Worm (Caenorhabditis elegans) whole organism, L2 larva: ENCODE data around the gene T11F9.7.

Experiments used
- C34F6.9 ChIP-seq: fragments of 150-350 bp; optimal IDR thresholded peaks from 2 replicates; lab custom pipeline; 2014; ENCODE audit warnings: missing biosample characterization, missing genetic modification characterization
- F13H6.1 ChIP-seq: sonication (generic microtip); optimal IDR thresholded peaks from 2 replicates; lab custom pipeline; 2016; ENCODE audit warnings: missing genetic modification characterization, missing compliant biosample characterization
- R02D3.7 ChIP-seq: fragments of 150-350 bp; optimal IDR thresholded peaks from 2 replicates; lab custom pipeline; 2014; ENCODE audit warnings: missing biosample characterization, missing genetic modification characterization
- ZK546.5 ChIP-seq: sonication (generic microtip); optimal IDR thresholded peaks from 2 replicates; lab custom pipeline; 2017; ENCODE audit warnings: missing biosample characterization, missing genetic modification characterization
- aly-2 ChIP-seq: fragments of 150-350 bp; optimal IDR thresholded peaks from 2 replicates; lab custom pipeline; 2014; ENCODE audit warnings: missing biosample characterization, missing genetic modification characterization
- ama-1 ChIP-seq: fragments of 150-350 bp; optimal IDR thresholded peaks from 2 replicates; lab custom pipeline; 2018; ENCODE audit warnings: inconsistent platforms
- blmp-1 ChIP-seq: sonication (generic microtip); optimal IDR thresholded peaks from 2 replicates; lab custom pipeline; 2017; ENCODE audit warnings: missing genetic modification characterization, mild to moderate bottlenecking, missing compliant biosample characterization, antibody characterized with exemption, moderate library complexity; ENCODE audit not compliant: insufficient read depth
- ceh-82 ChIP-seq: fragments of 150-350 bp; optimal IDR thresholded peaks from 2 replicates; lab custom pipeline; 2014; ENCODE audit warnings: missing biosample characterization, missing genetic modification characterization
- dmd-4 ChIP-seq: sonication (generic microtip); optimal IDR thresholded peaks from 2 replicates; lab custom pipeline; 2017; ENCODE audit warnings: missing biosample characterization, missing genetic modification characterization
- egl-27 ChIP-seq: sonication (generic microtip); optimal IDR thresholded peaks from 3 replicates; lab custom pipeline; 2017; ENCODE audit warnings: missing biosample characterization, missing genetic modification reagents, missing genetic modification characterization
- elt-1 ChIP-seq: fragments of 150-350 bp; optimal IDR thresholded peaks from 2 replicates; lab custom pipeline; 2014; ENCODE audit warnings: missing biosample characterization, missing genetic modification characterization
- elt-3 ChIP-seq: sonication (generic microtip); optimal IDR thresholded peaks from 2 replicates; lab custom pipeline; 2017; ENCODE audit warnings: missing biosample characterization, missing genetic modification characterization
- fos-1 ChIP-seq: fragments of 150-350 bp; optimal IDR thresholded peaks from 2 replicates; lab custom pipeline; 2014; ENCODE audit warnings: missing biosample characterization, missing genetic modification characterization
- gmeb-1 ChIP-seq: fragments of 150-350 bp; optimal IDR thresholded peaks from 2 replicates; lab custom pipeline; 2014; ENCODE audit warnings: missing biosample characterization, missing genetic modification characterization
- lin-11 ChIP-seq: fragments of 150-350 bp; sonication (generic microtip); optimal IDR thresholded peaks from 2 replicates; lab custom pipeline; 2014; ENCODE audit warnings: missing biosample characterization, missing genetic modification characterization, inconsistent platforms, mixed read lengths
- lin-13 ChIP-seq: fragments of 150-350 bp; optimal IDR thresholded peaks from 2 replicates; lab custom pipeline; 2014; ENCODE audit warnings: missing biosample characterization, missing genetic modification reagents, missing genetic modification characterization
- lin-39 ChIP-seq: fragments of 150-350 bp; optimal IDR thresholded peaks from 2 replicates; lab custom pipeline; 2014; ENCODE audit warnings: missing biosample characterization, missing genetic modification reagents, missing genetic modification characterization
- lsy-2 ChIP-seq, 2 experiments: fragments of 150-350 bp in 1 of 2; sonication (generic microtip) in 1 of 2; optimal IDR thresholded peaks; 2 replicates each; lab custom pipeline; 2014 to 2017; ENCODE audit warnings: missing biosample characterization in 2 of 2, missing genetic modification characterization in 2 of 2
- mab-5 ChIP-seq: fragments of 150-350 bp; optimal IDR thresholded peaks from 2 replicates; lab custom pipeline; 2014; ENCODE audit warnings: missing biosample characterization, missing genetic modification characterization
- mdl-1 ChIP-seq, 2 experiments: fragments of 150-350 bp in 1 of 2; sonication (generic microtip) in 1 of 2; optimal IDR thresholded peaks; 2 replicates each; lab custom pipeline; 2017; ENCODE audit warnings: missing biosample characterization in 2 of 2, missing genetic modification characterization in 2 of 2
- nhr-11 ChIP-seq: fragments of 150-350 bp; optimal IDR thresholded peaks from 2 replicates; lab custom pipeline; 2014; ENCODE audit warnings: missing biosample characterization, missing genetic modification characterization
- nhr-129 ChIP-seq: fragments of 150-350 bp; optimal IDR thresholded peaks from 2 replicates; lab custom pipeline; 2014; ENCODE audit warnings: missing biosample characterization, missing genetic modification characterization
- nhr-21 ChIP-seq: fragments of 150-350 bp; optimal IDR thresholded peaks from 2 replicates; lab custom pipeline; 2014; ENCODE audit warnings: missing biosample characterization, missing genetic modification characterization
- nhr-23 ChIP-seq: fragments of 150-350 bp; optimal IDR thresholded peaks from 2 replicates; lab custom pipeline; 2014; ENCODE audit warnings: missing biosample characterization, missing genetic modification reagents, missing genetic modification characterization
- nhr-237 ChIP-seq: fragments of 150-350 bp; optimal IDR thresholded peaks from 2 replicates; lab custom pipeline; 2014; ENCODE audit warnings: missing biosample characterization, missing genetic modification characterization
- nhr-25 ChIP-seq: fragments of 150-350 bp; sonication (generic microtip); optimal IDR thresholded peaks from 3 replicates; lab custom pipeline; 2014; ENCODE audit warnings: missing biosample characterization, missing genetic modification characterization
- nhr-6 ChIP-seq: fragments of 150-350 bp; optimal IDR thresholded peaks from 2 replicates; lab custom pipeline; 2014; ENCODE audit warnings: missing biosample characterization, missing genetic modification characterization
- nhr-77 ChIP-seq: fragments of 150-350 bp; optimal IDR thresholded peaks from 2 replicates; lab custom pipeline; 2014; ENCODE audit warnings: missing biosample characterization, missing genetic modification characterization
- skn-1 ChIP-seq: sonication (generic microtip); optimal IDR thresholded peaks from 2 replicates; lab custom pipeline; 2017; ENCODE audit warnings: missing biosample characterization, missing genetic modification characterization
- sma-3 ChIP-seq: sonication (generic microtip); optimal IDR thresholded peaks from 2 replicates; lab custom pipeline; 2016; ENCODE audit warnings: missing genetic modification reagents, missing genetic modification characterization, missing compliant biosample characterization
- snpc-4 ChIP-seq: fragments of 150-350 bp; optimal IDR thresholded peaks from 2 replicates; lab custom pipeline; 2014; ENCODE audit warnings: missing biosample characterization, missing genetic modification characterization
- unc-39 ChIP-seq: fragments of 150-350 bp; optimal IDR thresholded peaks from 2 replicates; lab custom pipeline; 2014; ENCODE audit warnings: missing biosample characterization, missing genetic modification characterization
- zag-1 ChIP-seq: fragments of 150-350 bp; optimal IDR thresholded peaks from 2 replicates; lab custom pipeline; 2014; ENCODE audit warnings: missing biosample characterization, missing genetic modification characterization
- ztf-1 ChIP-seq: fragments of 200-800 bp; sonication (Bioruptor generic); conservative IDR thresholded peaks from 2 replicates; pipeline ENCODE4 v1.3.6; 2022; ENCODE audit warnings: missing genetic modification characterization, missing compliant biosample characterization
- ztf-11 ChIP-seq: sonication (generic microtip); optimal IDR thresholded peaks from 2 replicates; lab custom pipeline; 2017; ENCODE audit warnings: missing biosample characterization, missing genetic modification characterization
- ztf-4 ChIP-seq: fragments of 150-350 bp; optimal IDR thresholded peaks from 2 replicates; lab custom pipeline; 2014; ENCODE audit warnings: missing biosample characterization, missing genetic modification characterization

The T11F9.7 gene

ce11 chrV:11513432-11513831 is 37.7 kb downstream of the T11F9.7 start, which contains the start of gene C55A6.3:
Gene C55A6.3 (minus strand): TSS chrV:11513532.
- TF ChIP-seq unc-39 (tag; lab: Kevin White, UChicago) (no peak), ceh-82 (no peak), nhr-237 (tag; lab: Kevin White, UChicago) (no peak), ztf-4 (tag; lab: Kevin White, UChicago) (no peak), ama-1 (no peak), elt-3 (tag; lab: Kevin White, UChicago) (no peak), ztf-11 (tag; lab: Kevin White, UChicago) (no peak), mdl-1 (tag; optimal IDR thresholded peaks at IDR 0.05; lab: Kevin White, UChicago) (no peak), egl-27 (tag; lab: Kevin White, UChicago) (no peak), nhr-129 (tag; lab: Kevin White, UChicago) (no peak), skn-1 (no peak), snpc-4 (tag; lab: Kevin White, UChicago) (no peak)

- no peak for TF ChIP-seq nhr-21
- TF ChIP-seq F13H6.1 (tag; lab: Kevin White, UChicago) = no peak
- TF ChIP-seq, all 48 proteins: peak for 0
Measured at ce11 chrV:11514677-11515076, 38.9 kb downstream of the T11F9.7 start, which contains the start of gene C55A6.6. Gene C55A6.6 (minus strand): TSS chrV:11514737.

- TF ChIP-seq nhr-23 (tag; lab: Kevin White, UChicago) (no peak), lin-11 (no peak), fos-1 (tag; lab: Kevin White, UChicago) (no peak), egl-27 (tag; lab: Kevin White, UChicago) (no peak), zag-1 (tag; lab: Kevin White, UChicago) (no peak), ztf-1 (GFP tag; lab: Robert Waterston, UW) (no peak), lin-13 (GFP tag; lab: Kevin White, UChicago) (no peak), aly-2 (tag; lab: Kevin White, UChicago) (no peak), mab-5 (tag; lab: Kevin White, UChicago) (no peak), lsy-2 (tag; optimal IDR thresholded peaks at IDR 0.05; lab: Kevin White, UChicago) (no peak), nhr-11 (tag; lab: Kevin White, UChicago) (no peak), C34F6.9 (tag; lab: Kevin White, UChicago) (no peak), ama-1 (no peak), ztf-4 (tag; lab: Kevin White, UChicago) (no peak), nhr-77 (tag; lab: Kevin White, UChicago) (no peak), nhr-25 (tag; lab: Kevin White, UChicago) (no peak), gmeb-1 (tag; lab: Kevin White, UChicago) (no peak), elt-3 (tag; lab: Kevin White, UChicago) (no peak), lin-39 (tag; lab: Kevin White, UChicago) (no peak), elt-1 (tag; lab: Kevin White, UChicago) (no peak)
Measured at ce11 chrV:11515145-11515544, 39.4 kb downstream of the T11F9.7 start.

- no peak for TF ChIP-seq nhr-237 (tag; lab: Kevin White, UChicago)
- no peak for TF ChIP-seq ZK546.5 (tag; lab: Kevin White, UChicago)
- no peak for TF ChIP-seq mab-5 (tag; lab: Kevin White, UChicago)
- TF ChIP-seq zag-1 (tag; lab: Kevin White, UChicago) = no peak
- TF ChIP-seq C34F6.9 (tag; lab: Kevin White, UChicago) = no peak
- no peak for TF ChIP-seq dmd-4 (tag; lab: Kevin White, UChicago)
- TF ChIP-seq sma-3 (GFP tag; lab: Kevin White, UChicago) = no peak
- TF ChIP-seq R02D3.7 (tag; lab: Kevin White, UChicago) = no peak
- TF ChIP-seq elt-1 (tag; lab: Kevin White, UChicago) = no peak
- TF ChIP-seq blmp-1 (tag; lab: Kevin White, UChicago) = no peak
- no peak for TF ChIP-seq egl-27 (tag; lab: Kevin White, UChicago)
- no peak for TF ChIP-seq aly-2 (tag; lab: Kevin White, UChicago)
Measured at ce11 chrV:11516141-11516591, 40.4 kb downstream of the T11F9.7 start, which contains the start of gene sdz-8. Gene sdz-8 (minus strand): TSS chrV:11516191.

ce11 chrV:11517789-11518188 is 42.1 kb downstream of the T11F9.7 start, which contains the start of gene C55A6.4:
Gene C55A6.4 (minus strand): TSS chrV:11517889.
- no peak for TF ChIP-seq mdl-1 (tag; optimal IDR thresholded peaks at IDR 0.05; lab: Kevin White, UChicago)
- TF ChIP-seq mab-5 (tag; lab: Kevin White, UChicago) = no peak
- no peak for TF ChIP-seq blmp-1 (tag; lab: Kevin White, UChicago)
- no peak for TF ChIP-seq nhr-6 (tag; lab: Kevin White, UChicago)
- TF ChIP-seq ztf-11 (tag; lab: Kevin White, UChicago) = no peak
- no peak for TF ChIP-seq ZK546.5 (tag; lab: Kevin White, UChicago)
